Worm (Caenorhabditis elegans): ENCODE measurements around the gene clec-147.

The clec-147 gene

DNA sequence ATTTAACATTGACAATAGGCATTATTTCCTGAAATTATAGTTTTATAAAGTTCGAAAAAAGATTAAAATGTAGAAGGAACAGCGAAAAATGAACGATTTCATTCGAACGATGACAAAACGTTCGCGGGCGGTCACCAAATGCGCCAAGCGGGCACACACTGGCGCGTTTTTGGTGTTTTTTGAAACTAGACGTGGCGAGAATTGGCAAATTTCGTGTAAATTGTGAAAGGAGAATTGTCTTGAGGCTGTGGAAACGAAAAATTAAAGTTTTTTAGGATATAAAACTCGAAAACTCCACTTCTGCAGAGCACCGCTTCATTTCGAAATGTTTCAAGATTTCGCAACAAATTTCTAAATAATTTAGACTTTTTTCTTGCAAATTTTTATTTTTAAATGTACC lies 49.0 kb downstream of the clec-147 start, which contains the start of gene usp-14:
Gene usp-14 (minus strand): TSS at position 28 of the 400 bp plus-strand sequence.
- TF ChIP-seq hmbx-1 (tag; optimal IDR thresholded peaks at IDR 0.05) (no peak), pes-1 (GFP tag; IDR thresholded peaks at IDR 0.05) (no peak), tbx-37 (GFP tag; conservative IDR thresholded peaks at IDR 0.05) (no peak)

All from whole organism, early embryonic.